Fruit fly (Drosophila melanogaster): Measurements from ENCODE around the gene alphaTub84B.

The alphaTub84B gene

DNA sequence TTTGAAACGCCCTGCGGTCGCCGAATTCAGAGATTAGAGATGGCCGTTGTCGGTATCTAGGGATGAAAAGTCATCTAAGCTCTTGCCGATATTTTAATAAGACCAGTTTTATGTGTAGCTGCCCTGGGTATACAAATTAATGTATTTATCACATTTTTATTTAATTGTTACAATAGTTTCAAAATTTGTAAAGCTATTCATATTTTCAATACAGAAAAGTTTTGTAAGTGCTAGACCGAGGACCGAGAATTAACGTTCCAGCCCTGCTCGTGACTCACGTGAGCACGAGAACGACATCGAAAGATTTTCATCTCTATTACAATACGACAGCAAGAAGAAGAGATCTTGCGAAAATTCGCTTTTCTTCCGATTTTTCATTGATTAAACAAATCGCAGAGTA lies 19.3 kb upstream of the alphaTub84B start, which contains the start of the genes CG1105 and CG1965:
CG1105 (minus strand) TSS at position 45 of the 400 bp plus-strand sequence.
CG1965 (plus strand) TSS at position 310 of the 400 bp plus-strand sequence.
- TF ChIP-seq dac (GFP tag; optimal IDR thresholded peaks at IDR 0.05) (peak; percentile 61), achi (GFP tag; optimal IDR thresholded peaks at IDR 0.05) (peak; percentile 85), CG7368 (GFP tag; optimal IDR thresholded peaks at IDR 0.05) (peak; percentile 80), eg (GFP tag; IDR thresholded peaks at IDR 0.05) (peak; percentile 85), Hr38 (GFP tag; optimal IDR thresholded peaks at IDR 0.05) (no peak), acj6 (GFP tag; optimal IDR thresholded peaks at IDR 0.05) (peak; percentile 89), dsx (GFP tag; optimal IDR thresholded peaks at IDR 0.05; ENCODE audit: poor library complexity, severe bottlenecking) (peak; percentile 65), pdm3 (GFP tag; optimal IDR thresholded peaks at IDR 0.05) (peak; percentile 92), CG8119 (GFP tag; IDR thresholded peaks at IDR 0.05) (peak; percentile 65; the same call in 2 of the 3 replicates), CG15336 (GFP tag; IDR thresholded peaks at IDR 0.05) (peak; percentile 72), CG34406 (GFP tag; optimal IDR thresholded peaks at IDR 0.05) (peak; percentile 76), Eip93F (GFP tag; optimal IDR thresholded peaks at IDR 0.05) (peak; percentile 75), OdsH (GFP tag; optimal IDR thresholded peaks at IDR 0.05) (peak; percentile 90), CG8319 (GFP tag; optimal IDR thresholded peaks at IDR 0.05) (peak; percentile 69), svp (GFP tag) (peak; percentile 97), CG6163 (GFP tag; IDR thresholded peaks at IDR 0.05) (no peak; the same call in 1 of the 3 replicates), lz (GFP tag; optimal IDR thresholded peaks at IDR 0.05) (peak; percentile 91), Ets21C (GFP tag; optimal IDR thresholded peaks at IDR 0.05) (peak; percentile 92), fkh (GFP tag; optimal IDR thresholded peaks at IDR 0.05) (peak; percentile 84), CG3032 (tag; optimal IDR thresholded peaks at IDR 0.05) (peak; percentile 88), CG11762 (GFP tag; optimal IDR thresholded peaks at IDR 0.05; ENCODE audit: insufficient read depth) (peak; percentile 61), cyc (GFP tag; optimal IDR thresholded peaks at IDR 0.05) (peak; percentile 92), fd85E (GFP tag; optimal IDR thresholded peaks at IDR 0.05) (peak; percentile 30), Met (GFP tag; optimal IDR thresholded peaks at IDR 0.05) (peak; percentile 86), Blimp-1 (GFP tag; optimal IDR thresholded peaks at IDR 0.05) (no peak), CG16779 (tag; optimal IDR thresholded peaks at IDR 0.05) (no peak), CG6808 (GFP tag; optimal IDR thresholded peaks at IDR 0.05) (peak; percentile 59), CG6792 (GFP tag; optimal IDR thresholded peaks at IDR 0.05) (peak; percentile 82), Sox15 (GFP tag; optimal IDR thresholded peaks at IDR 0.05) (peak; percentile 90), CG6276 (GFP tag; optimal IDR thresholded peaks at IDR 0.05) (no peak), Eip75B (GFP tag; optimal IDR thresholded peaks at IDR 0.05) (peak; percentile 86), Gug (GFP tag; IDR thresholded peaks at IDR 0.05) (peak; percentile 83), Eip78C (GFP tag) (peak; percentile 93), CG1621 (tag; optimal IDR thresholded peaks at IDR 0.05) (peak; percentile 68), CG4318 (GFP tag; optimal IDR thresholded peaks at IDR 0.05) (no peak), CG8632 (GFP tag; optimal IDR thresholded peaks at IDR 0.05) (no peak), Smox (GFP tag; optimal IDR thresholded peaks at IDR 0.05) (peak; percentile 89), Sox102F (GFP tag; optimal IDR thresholded peaks at IDR 0.05) (peak; percentile 75), topi (GFP tag; optimal IDR thresholded peaks at IDR 0.05) (peak; percentile 82), CG10631 (GFP tag; optimal IDR thresholded peaks at IDR 0.05) (peak; percentile 91), fd59A (GFP tag; optimal IDR thresholded peaks at IDR 0.05) (peak; percentile 50), net (GFP tag; optimal IDR thresholded peaks at IDR 0.05) (no peak), Hr39 (GFP tag; optimal IDR thresholded peaks at IDR 0.05) (peak; percentile 94), Ets96B (tag; optimal IDR thresholded peaks at IDR 0.05) (peak; percentile 81), CG32006 (GFP tag; optimal IDR thresholded peaks at IDR 0.05) (peak; percentile 82), CG6854 (GFP tag; optimal IDR thresholded peaks at IDR 0.05) (no peak), Lpt (GFP tag; optimal IDR thresholded peaks at IDR 0.05) (peak; percentile 73), CG11902 (GFP tag; optimal IDR thresholded peaks at IDR 0.05) (peak; percentile 89), CG11294 (GFP tag; IDR thresholded peaks at IDR 0.05) (peak; percentile 66; the same call in 1 of the 2 replicates), esn (GFP tag; optimal IDR thresholded peaks at IDR 0.05) (peak; percentile 92), Sox14 (GFP tag; optimal IDR thresholded peaks at IDR 0.05) (peak; percentile 91), ss (GFP tag; optimal IDR thresholded peaks at IDR 0.05) (no peak)

Data from whole organism, prepupa.